Fruit fly (Drosophila melanogaster): Measurements from ENCODE around the gene Vtld.

The Vtld gene

DNA sequence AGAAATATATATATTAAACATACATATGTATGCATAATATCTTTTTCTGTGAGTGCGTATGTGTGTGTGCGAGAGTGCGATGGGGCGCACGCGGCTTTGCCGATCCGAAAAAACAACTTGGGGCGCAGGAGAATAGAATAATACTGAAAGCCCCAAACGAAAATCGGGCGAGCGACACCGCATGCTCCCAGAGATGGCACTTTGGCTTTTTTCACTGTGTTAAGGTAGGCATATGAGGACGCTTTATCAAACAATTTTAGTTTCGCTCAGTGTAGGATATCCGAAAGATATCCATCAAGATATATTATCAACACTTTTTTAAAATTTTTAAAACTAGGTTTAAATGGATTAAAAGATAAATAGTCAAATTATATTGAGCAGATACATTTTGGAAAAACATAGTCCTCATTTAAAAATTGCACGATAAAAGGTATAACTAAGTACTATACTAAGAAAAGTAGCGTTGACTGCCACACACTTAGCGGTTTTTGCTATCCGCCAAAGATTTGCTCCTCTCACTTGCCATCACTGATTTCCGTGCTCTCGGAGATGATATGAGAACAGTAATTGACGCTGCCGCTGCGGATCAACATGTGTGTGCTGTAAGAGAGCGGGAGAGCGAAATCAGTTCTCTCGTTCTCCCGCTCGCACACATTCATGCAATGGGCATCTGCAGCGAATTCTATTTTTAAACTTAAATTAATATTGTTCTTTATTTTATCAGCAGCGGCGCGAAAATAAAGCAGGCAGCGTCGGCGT, 30.9 kb downstream of the Vtld start (continued):
- TF ChIP-seq CG6276 (GFP tag; optimal IDR thresholded peaks at IDR 0.05) (peak; percentile 39), Eip75B (GFP tag; optimal IDR thresholded peaks at IDR 0.05) (peak; percentile 76), vri (GFP tag; optimal IDR thresholded peaks at IDR 0.05) (no peak), Gug (GFP tag; IDR thresholded peaks at IDR 0.05) (no peak; the same call in 1 of the 2 replicates), Eip93F (GFP tag; optimal IDR thresholded peaks at IDR 0.05) (peak; percentile 9), acj6 (GFP tag; optimal IDR thresholded peaks at IDR 0.05) (peak; percentile 55), salr (GFP tag; optimal IDR thresholded peaks at IDR 0.05) (peak in 1 of 2 experiments; percentile 69), Sox15 (GFP tag; optimal IDR thresholded peaks at IDR 0.05) (peak; percentile 33), CG6792 (GFP tag; optimal IDR thresholded peaks at IDR 0.05) (peak; percentile 58), Blimp-1 (GFP tag; optimal IDR thresholded peaks at IDR 0.05) (peak; percentile 36), CG4318 (GFP tag; optimal IDR thresholded peaks at IDR 0.05) (peak; percentile 62), net (GFP tag; optimal IDR thresholded peaks at IDR 0.05) (peak; percentile 68)

DNA sequence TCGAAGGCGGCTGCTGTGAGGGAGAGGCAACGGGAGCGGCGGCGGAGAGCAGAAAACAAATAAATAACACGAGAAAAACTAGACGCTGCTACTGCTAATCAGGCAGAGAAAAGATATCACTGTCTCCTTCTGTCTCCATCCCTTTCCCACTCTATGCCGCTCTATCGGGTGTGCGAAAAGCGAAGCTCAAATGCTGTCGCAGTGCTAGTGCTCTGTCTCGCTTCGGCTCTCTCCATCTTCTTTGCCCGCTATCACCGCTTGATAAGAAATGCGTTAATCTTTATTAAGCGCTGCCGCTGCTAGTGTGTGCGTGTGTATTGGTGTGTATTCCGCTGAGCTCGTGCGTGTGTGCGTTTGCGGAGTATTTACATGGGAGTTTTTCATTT, 31.5 kb downstream of the Vtld start:
- no peak for TF ChIP-seq CG6276 (GFP tag; optimal IDR thresholded peaks at IDR 0.05)
- no peak for TF ChIP-seq Sox102F (GFP tag; optimal IDR thresholded peaks at IDR 0.05)
- TF ChIP-seq CG6808 (GFP tag; optimal IDR thresholded peaks at IDR 0.05): no peak
- no peak for TF ChIP-seq lz (GFP tag; optimal IDR thresholded peaks at IDR 0.05)
- no peak for TF ChIP-seq CG8319 (GFP tag; optimal IDR thresholded peaks at IDR 0.05)
- TF ChIP-seq Hr38 (GFP tag; optimal IDR thresholded peaks at IDR 0.05): no peak
- peak; percentile 45 for TF ChIP-seq Lpt (GFP tag; optimal IDR thresholded peaks at IDR 0.05)
- TF ChIP-seq Sox15 (GFP tag; optimal IDR thresholded peaks at IDR 0.05): no peak
- TF ChIP-seq CG8119 (GFP tag; IDR thresholded peaks at IDR 0.05): 0 out of 3 replicates have a peak, but pooled peaks have one; percentile 19
- TF ChIP-seq ss (GFP tag; optimal IDR thresholded peaks at IDR 0.05): peak in 1 of 2 experiments; percentile 10
- no peak for TF ChIP-seq CG3919 (GFP tag; optimal IDR thresholded peaks at IDR 0.05)
- peak; percentile 49; the same call in 1 of the 3 replicates for TF ChIP-seq CG6163 (GFP tag; IDR thresholded peaks at IDR 0.05)
- TF ChIP-seq CG1621 (tag; optimal IDR thresholded peaks at IDR 0.05): no peak
- no peak for TF ChIP-seq Met (GFP tag; optimal IDR thresholded peaks at IDR 0.05)
- no peak for TF ChIP-seq CG16779 (tag; optimal IDR thresholded peaks at IDR 0.05)
- no peak for TF ChIP-seq Smox (GFP tag; optimal IDR thresholded peaks at IDR 0.05)
- TF ChIP-seq Eip93F (GFP tag; optimal IDR thresholded peaks at IDR 0.05): no peak
- no peak for TF ChIP-seq CG6792 (GFP tag; optimal IDR thresholded peaks at IDR 0.05)
- TF ChIP-seq CG32006 (GFP tag; optimal IDR thresholded peaks at IDR 0.05): no peak
- no peak for TF ChIP-seq fd59A (GFP tag; optimal IDR thresholded peaks at IDR 0.05)
- TF ChIP-seq CG10669 (GFP tag; optimal IDR thresholded peaks at IDR 0.05): no peak
- TF ChIP-seq Eip75B (GFP tag; optimal IDR thresholded peaks at IDR 0.05): no peak
- peak; percentile 59 for TF ChIP-seq CG15336 (GFP tag; IDR thresholded peaks at IDR 0.05)
- TF ChIP-seq dac (GFP tag; optimal IDR thresholded peaks at IDR 0.05): no peak
- no peak for TF ChIP-seq svp (GFP tag)
- TF ChIP-seq Sox14 (GFP tag; optimal IDR thresholded peaks at IDR 0.05): no peak
- no peak for TF ChIP-seq Eip78C (GFP tag)
- no peak for TF ChIP-seq vri (GFP tag; optimal IDR thresholded peaks at IDR 0.05)
- peak; percentile 24 for TF ChIP-seq dsx (GFP tag; optimal IDR thresholded peaks at IDR 0.05; ENCODE audit: poor library complexity, severe bottlenecking)
- no peak for TF ChIP-seq net (GFP tag; optimal IDR thresholded peaks at IDR 0.05)
- peak; percentile 98 for TF ChIP-seq fkh (GFP tag; optimal IDR thresholded peaks at IDR 0.05)
- TF ChIP-seq eg (GFP tag; IDR thresholded peaks at IDR 0.05): peak; percentile 41; the same call in 1 of the 3 replicates
- TF ChIP-seq acj6 (GFP tag; optimal IDR thresholded peaks at IDR 0.05): no peak
- no peak for TF ChIP-seq CG10631 (GFP tag; optimal IDR thresholded peaks at IDR 0.05)
- TF ChIP-seq Gug (GFP tag; IDR thresholded peaks at IDR 0.05): no peak

All from whole organism, prepupa.